Worm (Caenorhabditis elegans): ENCODE data around the gene zif-1.

Gene zif-1

DNA sequence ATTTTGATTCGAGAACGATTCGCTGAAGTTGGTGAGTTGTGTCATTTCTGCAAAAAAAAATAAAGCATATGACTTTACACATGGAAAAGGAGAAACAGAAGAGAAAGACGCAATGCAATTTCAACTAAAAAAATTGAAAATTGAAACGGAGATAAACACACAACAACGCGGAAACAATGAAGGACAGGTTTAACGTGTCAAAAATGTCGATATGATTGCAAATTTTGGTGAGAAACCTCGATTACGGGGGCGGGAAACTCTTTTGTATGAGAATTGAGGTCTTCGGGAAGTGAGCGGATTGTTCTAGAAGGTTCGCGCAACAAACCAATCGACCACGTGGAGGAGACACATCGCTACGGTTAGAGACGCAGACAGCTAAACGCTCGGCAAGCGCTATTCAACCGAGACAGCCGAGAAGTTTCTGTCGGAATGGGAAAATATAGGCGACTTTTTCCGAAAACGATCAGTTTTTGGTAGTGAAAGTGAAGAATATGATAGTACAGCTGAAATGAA lies 51.2 kb downstream of the zif-1 start, which contains the start of gene R107.5 (continued):
- TF ChIP-seq atf-7 (tag; optimal IDR thresholded peaks at IDR 0.05) (peak; percentile 98), bed-1 (GFP tag; IDR thresholded peaks at IDR 0.05) (0 out of 2 replicates have a peak, but pooled peaks have one; percentile 59), cebp-1 (GFP tag; IDR thresholded peaks at IDR 0.05) (peak; percentile 70; the same call in 1 of the 2 replicates), cebp-1 (tag; optimal IDR thresholded peaks at IDR 0.05) (peak; percentile 89), bed-2 (GFP tag; IDR thresholded peaks at IDR 0.05) (peak; percentile 65; the same call in 1 of the 2 replicates), sptf-2 (GFP tag; optimal IDR thresholded peaks at IDR 0.05) (no peak), zfh-2 (GFP tag; conservative IDR thresholded peaks at IDR 0.05) (peak; percentile 93), madf-10 (tag; optimal IDR thresholded peaks at IDR 0.05) (peak; percentile 76), K11D2.4 (GFP tag; IDR thresholded peaks at IDR 0.05) (peak; percentile 96), hlh-12 (tag; optimal IDR thresholded peaks at IDR 0.05) (no peak), lsl-1 (GFP tag; optimal IDR thresholded peaks at IDR 0.05) (peak; percentile 22), hmg-1.2 (GFP tag; IDR thresholded peaks at IDR 0.05) (peak; percentile 95), mcd-1 (GFP tag; IDR thresholded peaks at IDR 0.05) (peak; percentile 89), sdz-38 (tag; optimal IDR thresholded peaks at IDR 0.05) (no peak), Y53G8AR.9 (GFP tag; conservative IDR thresholded peaks at IDR 0.05) (peak; percentile 94), tbx-9 (tag; optimal IDR thresholded peaks at IDR 0.05; ENCODE audit: borderline replicate concordance) (peak; percentile 34), efl-1 (GFP tag; optimal IDR thresholded peaks at IDR 0.05) (no peak), fkh-3 (tag; optimal IDR thresholded peaks at IDR 0.05) (peak; percentile 36), him-1 (tag; optimal IDR thresholded peaks at IDR 0.05) (no peak), F52B5.7 (tag; optimal IDR thresholded peaks at IDR 0.05) (peak; percentile 54), Y95B8A.8 (GFP tag; IDR thresholded peaks at IDR 0.05) (peak; percentile 88), F10E7.11 (tag; optimal IDR thresholded peaks at IDR 0.05) (peak; percentile 82), nhr-120 (GFP tag; IDR thresholded peaks at IDR 0.05) (0 out of 2 replicates have a peak, but pooled peaks have one; percentile 68), ztf-22 (GFP tag; optimal IDR thresholded peaks at IDR 0.05) (peak; percentile 92), cebp-2 (GFP tag; IDR thresholded peaks at IDR 0.05) (peak; percentile 87), tlf-1 (GFP tag; optimal IDR thresholded peaks at IDR 0.05) (peak; percentile 94), lin-54 (GFP tag; optimal IDR thresholded peaks at IDR 0.05) (peak; percentile 86), let-526 (GFP tag; IDR thresholded peaks at IDR 0.05) (peak; percentile 98), F49E8.2 (tag; optimal IDR thresholded peaks at IDR 0.05; ENCODE audit: insufficient read depth) (no peak), egrh-3 (GFP tag; IDR thresholded peaks at IDR 0.05) (peak; percentile 55; the same call in 1 of the 2 replicates), madf-3 (GFP tag; IDR thresholded peaks at IDR 0.05) (peak; percentile 82), ekl-4 (GFP tag; IDR thresholded peaks at IDR 0.05) (peak; percentile 98), zim-3 (tag; optimal IDR thresholded peaks at IDR 0.05) (peak; percentile 94), ceh-40 (GFP tag; IDR thresholded peaks at IDR 0.05) (0 out of 2 replicates have a peak, but pooled peaks have one; percentile 42), xnd-1 (tag; optimal IDR thresholded peaks at IDR 0.05) (no peak), mes-4 (tag; optimal IDR thresholded peaks at IDR 0.05) (no peak), lag-1 (GFP tag; IDR thresholded peaks at IDR 0.05) (0 out of 2 replicates have a peak, but pooled peaks have one; percentile 22), ztf-6 (GFP tag; IDR thresholded peaks at IDR 0.05) (0 out of 2 replicates have a peak, but pooled peaks have one; percentile 60), hrde-1 (tag; optimal IDR thresholded peaks at IDR 0.05; ENCODE audit: borderline replicate concordance) (no peak), pha-4 (tag; optimal IDR thresholded peaks at IDR 0.05) (no peak), B0336.3 (GFP tag; IDR thresholded peaks at IDR 0.05) (peak; percentile 94), rcor-1 (GFP tag; IDR thresholded peaks at IDR 0.05) (peak; percentile 87), mxl-1 (tag; optimal IDR thresholded peaks at IDR 0.05) (no peak), ccch-3 (GFP tag; optimal IDR thresholded peaks at IDR 0.05) (no peak), hsf-1 (GFP tag; IDR thresholded peaks at IDR 0.05) (peak; percentile 100), unc-62 (GFP tag; optimal IDR thresholded peaks at IDR 0.05) (peak; percentile 8), let-607 (tag; optimal IDR thresholded peaks at IDR 0.05) (peak; percentile 95 to 98), ceh-79 (tag; optimal IDR thresholded peaks at IDR 0.05) (peak; percentile 62), Y53F4B.3 (GFP tag; IDR thresholded peaks at IDR 0.05) (no peak)
